Fruit fly (Drosophila melanogaster) whole organism, wandering third instar larva: Measurements from ENCODE around the gene CG10345.

Experiments used
- Abd-B ChIP-seq: fragments of >200 bp; optimal IDR thresholded peaks from 2 replicates; lab custom pipeline; 2017; ENCODE audit warnings: missing biosample characterization, missing genetic modification characterization
- CG9705 ChIP-seq: fragments of 200-800 bp; sonication (Bioruptor generic); optimal IDR thresholded peaks from 2 replicates; lab custom pipeline; 2018; ENCODE audit warnings: missing biosample characterization, mild to moderate bottlenecking, missing genetic modification characterization
- Hr78 ChIP-seq: fragments of >200 bp; optimal IDR thresholded peaks from 2 replicates; lab custom pipeline; 2017; ENCODE audit warnings: missing biosample characterization, missing genetic modification characterization
- brk ChIP-seq: fragments of 200-800 bp; sonication (Bioruptor generic); optimal IDR thresholded peaks from 2 replicates; lab custom pipeline; 2016; ENCODE audit warnings: missing biosample characterization, mild to moderate bottlenecking, missing genetic modification characterization
- dsf ChIP-seq: sonication (Bioruptor generic); optimal IDR thresholded peaks from 2 replicates; lab custom pipeline; 2016; ENCODE audit warnings: missing biosample characterization, missing genetic modification characterization, borderline replicate concordance
- h ChIP-seq: fragments of 200-800 bp; sonication (Bioruptor generic); optimal IDR thresholded peaks from 3 replicates; lab custom pipeline; 2016; ENCODE audit warnings: missing biosample characterization, mild to moderate bottlenecking, missing genetic modification characterization
- lola ChIP-seq: fragments of >200 bp; optimal IDR thresholded peaks from 2 replicates; lab custom pipeline; 2017; ENCODE audit warnings: missing biosample characterization, missing genetic modification characterization
- pan ChIP-seq: fragments of >200 bp; optimal IDR thresholded peaks from 2 replicates; lab custom pipeline; 2017
- psq ChIP-seq: fragments of 200-800 bp; sonication (Bioruptor generic); optimal IDR thresholded peaks from 3 replicates; lab custom pipeline; 2017; ENCODE audit warnings: missing biosample characterization, mild to moderate bottlenecking, missing genetic modification characterization, moderate library complexity
- usp ChIP-seq: fragments of >200 bp; optimal IDR thresholded peaks from 2 replicates; lab custom pipeline; 2017; ENCODE audit warnings: missing biosample characterization, missing genetic modification characterization
- woc ChIP-seq: sonication (Bioruptor generic); optimal IDR thresholded peaks from 2 replicates; lab custom pipeline; 2016; ENCODE audit warnings: missing biosample characterization, mild to moderate bottlenecking, missing genetic modification characterization

dm6 chr3R:16626899-16627432 is 22.3 kb upstream of the CG10345 start:
- TF ChIP-seq pan (lab: Kevin White, UChicago) (no peak), h (GFP tag; lab: Kevin White, UChicago) (no peak), Abd-B (no peak), psq (no peak), lola (GFP tag; lab: Kevin White, UChicago) (no peak), CG9705 (GFP tag; lab: Kevin White, UChicago) (no peak), usp (GFP tag; lab: Kevin White, UChicago) (no peak), Hr78 (no peak), dsf (no peak), brk (GFP tag; lab: Kevin White, UChicago) (no peak), woc (GFP tag; lab: Kevin White, UChicago) (no peak)
